Fruit fly (Drosophila melanogaster) whole organism, embryonic: Measurements from ENCODE around the gene ClC-c.
A peak's percentile ranks its signal among the peaks of the same experiment; 100 is the strongest.

Experiments used
- BEAF-32 ChIP-seq: fragments of 200-800 bp; sonication (Bioruptor generic); optimal IDR thresholded peaks from 3 replicates; lab custom pipeline; 2017; ENCODE audit warnings: missing biosample characterization, missing genetic modification characterization, mild to moderate bottlenecking, moderate library complexity, missing genetic modification reagents
- Bteb2 ChIP-seq: fragments of 200-800 bp; sonication (Bioruptor generic); optimal IDR thresholded peaks from 2 replicates; lab custom pipeline; 2016; ENCODE audit warnings: missing biosample characterization, missing genetic modification characterization
- CG10147 ChIP-seq: fragments of 200-800 bp; sonication (Bioruptor generic); optimal IDR thresholded peaks from 2 replicates; lab custom pipeline; 2019; ENCODE audit warnings: missing biosample characterization, mild to moderate bottlenecking, missing genetic modification characterization, moderate library complexity
- CG10321 ChIP-seq: fragments of 200-800 bp; sonication (Bioruptor generic); IDR thresholded peaks from 2 replicates; pipeline ENCODE4 v1.3.6; 2022; ENCODE audit warnings: missing biosample characterization, missing genetic modification characterization
- CG10366 ChIP-seq: fragments of 200-800 bp; sonication (Bioruptor generic); IDR thresholded peaks from 2 replicates; pipeline ENCODE4 v1.3.6; 2022; ENCODE audit warnings: missing biosample characterization, missing genetic modification characterization
- CG11247 ChIP-seq: fragments of 200-800 bp; sonication (Bioruptor generic); IDR thresholded peaks from 2 replicates; pipeline ENCODE4 v1.3.6; 2022; ENCODE audit warnings: missing biosample characterization, missing genetic modification characterization
- CG11398 ChIP-seq: fragments of 200-800 bp; sonication (Bioruptor generic); optimal IDR thresholded peaks from 2 replicates; lab custom pipeline; 2016; ENCODE audit warnings: missing biosample characterization, missing genetic modification characterization
- CG11456 ChIP-seq: fragments of 200-800 bp; sonication (Bioruptor generic); IDR thresholded peaks from 3 replicates; pipeline ENCODE4 v1.3.6; 2022; ENCODE audit warnings: missing biosample characterization, missing genetic modification characterization
- CG14710 ChIP-seq: fragments of 200-800 bp; sonication (Bioruptor generic); optimal IDR thresholded peaks from 3 replicates; lab custom pipeline; 2019; ENCODE audit warnings: missing biosample characterization, mild to moderate bottlenecking, missing genetic modification characterization, moderate library complexity
- CG15479 ChIP-seq: fragments of 200-800 bp; sonication (Bioruptor generic); optimal IDR thresholded peaks from 3 replicates; lab custom pipeline; 2019; ENCODE audit warnings: missing biosample characterization, mild to moderate bottlenecking, missing genetic modification characterization, moderate library complexity
- CG15514 ChIP-seq: fragments of 200-800 bp; sonication (Bioruptor generic); optimal IDR thresholded peaks from 3 replicates; lab custom pipeline; 2017; ENCODE audit warnings: missing biosample characterization, missing genetic modification characterization, mild to moderate bottlenecking, moderate library complexity, missing genetic modification reagents
- CG16815 ChIP-seq: fragments of 200-800 bp; sonication (Bioruptor generic); optimal IDR thresholded peaks from 3 replicates; lab custom pipeline; 2017; ENCODE audit warnings: missing biosample characterization, mild to moderate bottlenecking, missing genetic modification characterization
- CG17186 ChIP-seq: fragments of 200-800 bp; sonication (Bioruptor generic); optimal IDR thresholded peaks from 3 replicates; lab custom pipeline; 2017; ENCODE audit warnings: missing biosample characterization, missing genetic modification reagents, missing genetic modification characterization
- CG17359 ChIP-seq: fragments of 200-800 bp; sonication (Bioruptor generic); optimal IDR thresholded peaks from 3 replicates; lab custom pipeline; 2018; ENCODE audit warnings: missing biosample characterization, mild to moderate bottlenecking, missing genetic modification characterization, moderate library complexity
- CG17568 ChIP-seq: fragments of 200-800 bp; sonication (Bioruptor generic); optimal IDR thresholded peaks from 2 replicates; lab custom pipeline; 2018; ENCODE audit warnings: missing biosample characterization, mild to moderate bottlenecking, missing genetic modification characterization, moderate library complexity
- CG2116 ChIP-seq: fragments of 200-800 bp; sonication (Bioruptor generic); optimal IDR thresholded peaks from 3 replicates; lab custom pipeline; 2018; ENCODE audit warnings: missing biosample characterization, mild to moderate bottlenecking, missing genetic modification characterization
- CG4404 ChIP-seq: fragments of 200-800 bp; sonication (Bioruptor generic); IDR thresholded peaks from 2 replicates; pipeline ENCODE4 v1.3.6; 2022; ENCODE audit warnings: missing biosample characterization, missing genetic modification characterization
- CG7556 ChIP-seq: fragments of 200-800 bp; sonication (Bioruptor generic); optimal IDR thresholded peaks from 2 replicates; lab custom pipeline; 2017; ENCODE audit warnings: missing biosample characterization, mild to moderate bottlenecking, missing genetic modification characterization
- CG7839 ChIP-seq: fragments of 200-800 bp; sonication (Bioruptor generic); optimal IDR thresholded peaks from 3 replicates; lab custom pipeline; 2018; ENCODE audit warnings: missing biosample characterization, mild to moderate bottlenecking, missing genetic modification characterization, moderate library complexity
- CG9609 ChIP-seq: fragments of 200-800 bp; sonication (Bioruptor generic); optimal IDR thresholded peaks from 3 replicates; lab custom pipeline; 2016; ENCODE audit warnings: missing biosample characterization, missing genetic modification characterization
- CTCF ChIP-seq: fragments of 200-800 bp; sonication (Bioruptor generic); optimal IDR thresholded peaks from 2 replicates; lab custom pipeline; 2017; ENCODE audit warnings: missing biosample characterization, mild to moderate bottlenecking, missing genetic modification characterization, moderate library complexity
- Dek ChIP-seq: fragments of 200-800 bp; sonication (Bioruptor generic); optimal IDR thresholded peaks from 3 replicates; lab custom pipeline; 2019; ENCODE audit warnings: missing biosample characterization, mild to moderate bottlenecking, missing genetic modification characterization, moderate library complexity
- Dfd ChIP-seq, 2 experiments: fragments of >200 bp; optimal IDR thresholded peaks; 2 replicates each; lab custom pipeline; 2017; ENCODE audit warnings: missing biosample characterization in 2 of 2, missing genetic modification characterization in 2 of 2
- ERR ChIP-seq: fragments of 200-800 bp; sonication (Bioruptor generic); optimal IDR thresholded peaks from 2 replicates; lab custom pipeline; 2016; ENCODE audit warnings: missing biosample characterization, missing genetic modification characterization
- GATAe ChIP-seq: fragments of 200-800 bp; sonication (Bioruptor generic); conservative IDR thresholded peaks from 2 replicates; pipeline ENCODE4 v1.3.6; 2022; ENCODE audit warnings: missing biosample characterization, missing genetic modification characterization
- HLH3B ChIP-seq: fragments of 200-800 bp; sonication (Bioruptor generic); IDR thresholded peaks from 2 replicates; pipeline ENCODE4 v1.3.6; 2022; ENCODE audit warnings: missing biosample characterization, missing genetic modification characterization
- Hmx ChIP-seq: fragments of 200-800 bp; sonication (Bioruptor generic); optimal IDR thresholded peaks from 2 replicates; lab custom pipeline; 2016; ENCODE audit warnings: missing biosample characterization, missing genetic modification characterization
- Jarid2 ChIP-seq: fragments of 200-800 bp; sonication (Bioruptor generic); optimal IDR thresholded peaks from 3 replicates; lab custom pipeline; 2017; ENCODE audit warnings: mild to moderate bottlenecking, missing biosample characterization, missing genetic modification reagents, missing genetic modification characterization
- MESR4 ChIP-seq: fragments of 200-800 bp; sonication (Bioruptor generic); optimal IDR thresholded peaks from 2 replicates; lab custom pipeline; 2018; ENCODE audit warnings: missing biosample characterization, mild to moderate bottlenecking, missing genetic modification characterization, moderate library complexity
- Nf-YB ChIP-seq: fragments of 200-800 bp; sonication (Bioruptor generic); optimal IDR thresholded peaks from 3 replicates; lab custom pipeline; 2019; ENCODE audit warnings: missing biosample characterization, mild to moderate bottlenecking, missing genetic modification characterization, moderate library complexity
- Nf-YC ChIP-seq: fragments of 200-800 bp; optimal IDR thresholded peaks from 3 replicates; lab custom pipeline; 2019; ENCODE audit warnings: missing biosample characterization, mild to moderate bottlenecking, missing genetic modification characterization, moderate library complexity
- NfI ChIP-seq: fragments of 200-800 bp; sonication (Bioruptor generic); optimal IDR thresholded peaks from 3 replicates; lab custom pipeline; 2018; ENCODE audit warnings: missing biosample characterization, mild to moderate bottlenecking, missing genetic modification characterization, moderate library complexity
- Stat92E ChIP-seq, 3 experiments: fragments of >200 bp in 2 of 3; fragments of 200-800 bp in 1 of 3; sonication (Bioruptor generic) in 1 of 3; optimal IDR thresholded peaks; 2 replicates each; lab custom pipeline; 2017 to 2019; ENCODE audit warnings: missing biosample characterization in 3 of 3, missing genetic modification characterization in 3 of 3, mild to moderate bottlenecking in 1 of 3, moderate library complexity in 1 of 3
- Xbp1 ChIP-seq: fragments of 200-800 bp; sonication (Bioruptor generic); optimal IDR thresholded peaks from 3 replicates; lab custom pipeline; 2016; ENCODE audit warnings: missing biosample characterization, mild to moderate bottlenecking, missing genetic modification characterization
- ab ChIP-seq: fragments of 200-800 bp; sonication (Bioruptor generic); optimal IDR thresholded peaks from 2 replicates; lab custom pipeline; 2016; ENCODE audit warnings: missing biosample characterization, missing genetic modification characterization
- bsh ChIP-seq, 2 experiments: fragments of 200-800 bp; sonication (Bioruptor generic); optimal IDR thresholded peaks; 2 replicates each; lab custom pipeline; 2017 to 2018; ENCODE audit warnings: mild to moderate bottlenecking in 2 of 2, missing biosample characterization in 2 of 2, missing genetic modification characterization in 2 of 2, moderate library complexity in 1 of 2
- dpn ChIP-seq, 2 experiments: fragments of 200-800 bp; sonication (Bioruptor generic); optimal IDR thresholded peaks; 3 replicates each; lab custom pipeline; 2016; ENCODE audit warnings: missing biosample characterization in 2 of 2, missing genetic modification characterization in 2 of 2
- dysf ChIP-seq: fragments of 200-800 bp; sonication (Bioruptor generic); IDR thresholded peaks from 3 replicates; pipeline ENCODE4 v1.3.6; 2022; ENCODE audit warnings: missing biosample characterization, missing genetic modification characterization
- esg ChIP-seq: fragments of 200-800 bp; sonication (Bioruptor generic); conservative IDR thresholded peaks from 2 replicates; pipeline ENCODE4 v1.3.6; 2022; ENCODE audit warnings: missing biosample characterization, missing genetic modification characterization
- grau ChIP-seq: fragments of 200-800 bp; optimal IDR thresholded peaks from 3 replicates; lab custom pipeline; 2019; ENCODE audit warnings: missing biosample characterization, mild to moderate bottlenecking, missing genetic modification characterization, moderate library complexity
- grn ChIP-seq: fragments of 200-800 bp; sonication (Bioruptor generic); optimal IDR thresholded peaks from 3 replicates; lab custom pipeline; 2017; ENCODE audit warnings: missing biosample characterization, missing genetic modification characterization
- knrl ChIP-seq: fragments of 200-800 bp; sonication (Bioruptor generic); IDR thresholded peaks from 3 replicates; pipeline ENCODE4 v1.3.6; 2022; ENCODE audit warnings: missing biosample characterization, missing genetic modification characterization; ENCODE audit not compliant: partially characterized antibody
- lab ChIP-seq: fragments of 200-800 bp; sonication (Bioruptor generic); optimal IDR thresholded peaks from 3 replicates; lab custom pipeline; 2017; ENCODE audit warnings: missing biosample characterization, missing genetic modification characterization, mild to moderate bottlenecking, moderate library complexity, missing genetic modification reagents
- pita ChIP-seq: fragments of 200-800 bp; sonication (Bioruptor generic); optimal IDR thresholded peaks from 2 replicates; lab custom pipeline; 2017; ENCODE audit warnings: missing biosample characterization, mild to moderate bottlenecking, missing genetic modification characterization
- pum ChIP-seq: fragments of 200-800 bp; sonication (Bioruptor generic); optimal IDR thresholded peaks from 2 replicates; lab custom pipeline; 2016; ENCODE audit warnings: missing biosample characterization, missing genetic modification characterization
- rib ChIP-seq: fragments of 200-800 bp; sonication (Bioruptor generic); IDR thresholded peaks from 2 replicates; pipeline ENCODE4 v1.3.6; 2022; ENCODE audit warnings: missing biosample characterization, missing genetic modification characterization
- slou ChIP-seq: fragments of 200-800 bp; sonication (Bioruptor generic); optimal IDR thresholded peaks from 3 replicates; lab custom pipeline; 2016; ENCODE audit warnings: missing biosample characterization, missing genetic modification characterization
- slp2 ChIP-seq: fragments of 200-800 bp; sonication (Bioruptor generic); optimal IDR thresholded peaks from 2 replicates; lab custom pipeline; 2016; ENCODE audit warnings: missing biosample characterization, missing genetic modification characterization
- sr ChIP-seq: fragments of 200-800 bp; sonication (Bioruptor generic); IDR thresholded peaks from 3 replicates; pipeline ENCODE4 v1.3.6; 2022; ENCODE audit warnings: missing biosample characterization, missing genetic modification characterization
- trem ChIP-seq: fragments of 200-800 bp; optimal IDR thresholded peaks from 3 replicates; lab custom pipeline; 2019; ENCODE audit warnings: missing biosample characterization, mild to moderate bottlenecking, missing genetic modification characterization, moderate library complexity

ClC-c gene

dm6 chr3L:16112069-16112820, 22.0 kb downstream of the ClC-c start, which contains the start of gene Zn72D (continued):
- TF ChIP-seq CG2116: peak; percentile 26
- TF ChIP-seq Jarid2 (GFP tag; lab: Kevin White, UChicago): no peak
- TF ChIP-seq slou (GFP tag; lab: Kevin White, UChicago): no peak
- no peak for TF ChIP-seq Nf-YC (tag; lab: Kevin White, UChicago)
- no peak for TF ChIP-seq Nf-YB (GFP tag; lab: Kevin White, UChicago)
- TF ChIP-seq Bteb2 (GFP tag; lab: Kevin White, UChicago): no peak
- TF ChIP-seq HLH3B (GFP tag; lab: Robert Waterston, UW): no peak
- no peak for TF ChIP-seq CG17568 (GFP tag; lab: Kevin White, UChicago)
- peak; percentile 29; the same call in 1 of the 3 replicates for TF ChIP-seq knrl
- peak; percentile 69 for TF ChIP-seq BEAF-32 (GFP tag; lab: Kevin White, UChicago)
- TF ChIP-seq CG15514: peak; percentile 21
- no peak for TF ChIP-seq sr
- TF ChIP-seq ab (GFP tag; lab: Kevin White, UChicago): no peak
- peak; percentile 2 for TF ChIP-seq grau (tag; lab: Kevin White, UChicago)
- peak in 1 of 2 experiments; percentile 31 for TF ChIP-seq bsh (GFP tag; optimal IDR thresholded peaks at IDR 0.05; lab: Kevin White, UChicago)
- no peak for TF ChIP-seq CG10321 (GFP tag; lab: Robert Waterston, UW)
- TF ChIP-seq Hmx: no peak
- no peak for TF ChIP-seq pum (GFP tag; lab: Kevin White, UChicago)
- TF ChIP-seq CG11456 (GFP tag; lab: Robert Waterston, UW): no peak
- TF ChIP-seq grn (GFP tag; lab: Kevin White, UChicago): no peak
- peak in 1 of 3 experiments; percentile 11 for TF ChIP-seq Stat92E (GFP tag; optimal IDR thresholded peaks at IDR 0.05; lab: Kevin White, UChicago)
- TF ChIP-seq lab (GFP tag; lab: Kevin White, UChicago): no peak
- no peak for TF ChIP-seq CG17359 (tag; lab: Kevin White, UChicago)
- TF ChIP-seq Xbp1 (GFP tag; lab: Kevin White, UChicago): no peak
- no peak for TF ChIP-seq CG17186
- no peak for TF ChIP-seq Dfd (GFP tag; optimal IDR thresholded peaks at IDR 0.05; lab: Kevin White, UChicago)
- TF ChIP-seq NfI (GFP tag; lab: Kevin White, UChicago): no peak
- no peak for TF ChIP-seq CG11398 (GFP tag; lab: Kevin White, UChicago)
- TF ChIP-seq CG11247 (GFP tag; lab: Robert Waterston, UW): no peak
- TF ChIP-seq CG16815 (GFP tag; lab: Kevin White, UChicago): no peak
- TF ChIP-seq Dek (tag; lab: Kevin White, UChicago): no peak
- TF ChIP-seq CG10366 (GFP tag; lab: Robert Waterston, UW): no peak
- no peak for TF ChIP-seq CG10147 (GFP tag; lab: Kevin White, UChicago)
- TF ChIP-seq CTCF (GFP tag; lab: Kevin White, UChicago): no peak
- TF ChIP-seq CG9609: no peak
- no peak for TF ChIP-seq GATAe (GFP tag; lab: Robert Waterston, UW)
- TF ChIP-seq ERR (GFP tag; lab: Kevin White, UChicago): no peak
- no peak for TF ChIP-seq slp2 (GFP tag; lab: Kevin White, UChicago)
- no peak for TF ChIP-seq CG7556 (GFP tag; lab: Kevin White, UChicago)
- no peak for TF ChIP-seq pita (GFP tag; lab: Kevin White, UChicago)
- no peak for TF ChIP-seq esg (GFP tag; lab: Robert Waterston, UW)
- peak; percentile 25 for TF ChIP-seq trem (tag; lab: Kevin White, UChicago)
- TF ChIP-seq MESR4 (GFP tag; lab: Kevin White, UChicago): peak; percentile 95
- TF ChIP-seq CG15479 (GFP tag; lab: Kevin White, UChicago): no peak
- TF ChIP-seq CG4404 (GFP tag; lab: Robert Waterston, UW): no peak
- no peak for TF ChIP-seq rib (GFP tag; lab: Robert Waterston, UW)
- TF ChIP-seq dpn (GFP tag; optimal IDR thresholded peaks at IDR 0.05; lab: Kevin White, UChicago): no peak
- TF ChIP-seq dysf: no peak
- peak; percentile 28 for TF ChIP-seq CG14710 (tag; lab: Kevin White, UChicago)
- no peak for TF ChIP-seq CG7839
